Fruit fly (Drosophila melanogaster): Measurements from ENCODE around the gene Nepl19.
A peak's percentile ranks its signal among the peaks of the same experiment; 100 is the strongest.

Nepl19 gene

dm6 chr3R:28887559-28888432 is 7.9 kb upstream of the Nepl19 start, which contains the start of the genes CG33203 and Doa (continued):
- TF ChIP-seq dmrt11E (tag; optimal IDR thresholded peaks at IDR 0.05) (peak; percentile 23), CG14014 (GFP tag; IDR thresholded peaks at IDR 0.05) (no peak), ase (GFP tag; IDR thresholded peaks at IDR 0.05) (peak; percentile 33; the same call in 1 of the 3 replicates), Hr39 (optimal IDR thresholded peaks at IDR 0.05) (no peak), Hmx (GFP tag; optimal IDR thresholded peaks at IDR 0.05) (no peak), Fer3 (tag; optimal IDR thresholded peaks at IDR 0.05) (peak; percentile 1), CG30403 (GFP tag; optimal IDR thresholded peaks at IDR 0.05) (peak; percentile 57), bab2 (GFP tag; optimal IDR thresholded peaks at IDR 0.05) (peak; percentile 46), CG43689 (GFP tag; IDR thresholded peaks at IDR 0.05) (no peak), CG12659 (GFP tag; optimal IDR thresholded peaks at IDR 0.05) (peak; percentile 55), CG11560 (tag; IDR thresholded peaks at IDR 0.05) (no peak), CG31441 (GFP tag; IDR thresholded peaks at IDR 0.05) (0 out of 2 replicates have a peak, but pooled peaks have one; percentile 7), Spps (tag; optimal IDR thresholded peaks at IDR 0.05) (no peak), CG8765 (GFP tag; IDR thresholded peaks at IDR 0.05) (no peak), CG5245 (GFP tag; optimal IDR thresholded peaks at IDR 0.05) (no peak), esg (GFP tag; conservative IDR thresholded peaks at IDR 0.05) (no peak), repo (GFP tag; optimal IDR thresholded peaks at IDR 0.05) (peak; percentile 18), CG9817 (tag; optimal IDR thresholded peaks at IDR 0.05) (peak; percentile 53), mam (GFP tag; optimal IDR thresholded peaks at IDR 0.05) (peak; percentile 76), Sox100B (GFP tag; optimal IDR thresholded peaks at IDR 0.05) (no peak), CG7745 (tag; optimal IDR thresholded peaks at IDR 0.05) (no peak), Hey (tag; optimal IDR thresholded peaks at IDR 0.05) (no peak), ato (GFP tag; IDR thresholded peaks at IDR 0.05; ENCODE audit: partially characterized antibody) (0 out of 2 replicates have a peak, but pooled peaks have one; percentile 37), Atf-2 (GFP tag; optimal IDR thresholded peaks at IDR 0.05) (no peak), lilli (GFP tag; optimal IDR thresholded peaks at IDR 0.05) (peak; percentile 67), cato (GFP tag; optimal IDR thresholded peaks at IDR 0.05; ENCODE audit: borderline replicate concordance) (no peak), bigmax (GFP tag; optimal IDR thresholded peaks at IDR 0.05) (no peak), pros (GFP tag; optimal IDR thresholded peaks at IDR 0.05) (no peak), Elba2 (GFP tag; optimal IDR thresholded peaks at IDR 0.05) (no peak), bbx (GFP tag; IDR thresholded peaks at IDR 0.05; ENCODE audit: partially characterized antibody) (peak; percentile 83), ewg (GFP tag; optimal IDR thresholded peaks at IDR 0.05) (peak; percentile 100), CG10431 (GFP tag; optimal IDR thresholded peaks at IDR 0.05) (no peak), Poxn (GFP tag; IDR thresholded peaks at IDR 0.05) (no peak), hth (optimal IDR thresholded peaks at IDR 0.05) (no peak), zfh1 (GFP tag; IDR thresholded peaks at IDR 0.05) (peak; percentile 48; the same call in 1 of the 3 replicates), emc (GFP tag; optimal IDR thresholded peaks at IDR 0.05) (peak; percentile 39), usp (GFP tag; optimal IDR thresholded peaks at IDR 0.05) (no peak), Fer2 (tag; optimal IDR thresholded peaks at IDR 0.05) (no peak), CG12299 (tag; optimal IDR thresholded peaks at IDR 0.05) (no peak), wor (GFP tag; IDR thresholded peaks at IDR 0.05) (no peak), hbn (GFP tag; IDR thresholded peaks at IDR 0.05; ENCODE audit: partially characterized antibody) (peak; percentile 83), CG10147 (GFP tag; optimal IDR thresholded peaks at IDR 0.05) (no peak), ind (GFP tag; optimal IDR thresholded peaks at IDR 0.05) (peak; percentile 33), Atf3 (GFP tag; optimal IDR thresholded peaks at IDR 0.05) (peak; percentile 1), pnt (GFP tag; optimal IDR thresholded peaks at IDR 0.05) (peak; percentile 42), salm (tag; optimal IDR thresholded peaks at IDR 0.05) (no peak), CG12104 (GFP tag; optimal IDR thresholded peaks at IDR 0.05) (no peak), H15 (GFP tag; IDR thresholded peaks at IDR 0.05) (no peak), CG2875 (GFP tag; optimal IDR thresholded peaks at IDR 0.05) (no peak), hb (GFP tag; IDR thresholded peaks at IDR 0.05; ENCODE audit: partially characterized antibody) (peak; percentile 82; the same call in 2 of the 3 replicates)

All from whole organism, embryonic.